Fruit fly (Drosophila melanogaster): Measurements from ENCODE around the gene RhoU.

RhoU gene

DNA sequence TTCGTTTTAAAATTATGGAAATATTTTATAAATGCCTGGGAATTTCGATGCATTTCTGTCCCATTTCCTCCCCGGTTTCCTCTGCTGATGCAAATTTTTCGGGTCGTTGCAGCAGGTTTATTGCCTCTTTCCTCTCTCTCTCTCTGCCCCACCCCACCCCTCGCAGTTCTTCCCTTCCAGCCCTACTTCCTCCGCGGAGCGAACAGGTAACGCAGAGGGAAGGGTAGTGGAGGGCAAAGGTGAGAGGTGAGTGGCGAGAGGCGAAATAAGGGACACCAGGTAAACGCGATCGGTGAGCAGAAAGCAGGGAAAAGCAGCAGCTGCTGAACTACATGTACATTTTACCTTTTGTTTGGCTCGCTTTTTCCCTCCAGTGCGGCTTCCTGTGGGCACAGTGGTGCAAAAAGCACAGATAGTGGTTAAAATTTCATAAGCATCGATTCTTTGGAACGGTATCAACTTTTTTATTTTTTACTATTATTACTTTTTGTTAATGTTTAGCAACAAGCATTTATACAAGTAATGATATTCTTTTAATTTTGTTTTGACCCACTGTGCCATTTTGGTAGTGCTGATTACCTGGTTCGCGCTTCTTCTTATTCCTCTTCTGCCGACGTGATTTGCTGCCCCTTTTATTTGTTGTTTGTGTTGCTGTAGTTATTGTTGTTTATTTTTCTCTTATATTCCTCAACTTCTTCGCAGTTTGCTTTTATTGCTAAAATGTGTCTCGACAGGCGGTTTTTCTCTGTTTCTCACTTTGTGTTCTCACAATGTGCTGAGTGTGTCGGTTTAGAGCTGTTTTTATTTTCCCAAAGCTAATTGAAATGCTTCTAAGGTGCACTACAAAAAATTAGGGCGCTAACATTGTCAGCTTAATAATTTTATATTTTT is 1.9 kb downstream of the RhoU start (continued):
- no peak for TF ChIP-seq MESR4 (GFP tag; optimal IDR thresholded peaks at IDR 0.05)
- peak; percentile 41 for TF ChIP-seq ind (GFP tag; optimal IDR thresholded peaks at IDR 0.05)
- no peak for TF ChIP-seq tio (GFP tag; optimal IDR thresholded peaks at IDR 0.05)
- TF ChIP-seq pnt (GFP tag; optimal IDR thresholded peaks at IDR 0.05), result peak; percentile 36
- no peak for TF ChIP-seq CG16779 (GFP tag; IDR thresholded peaks at IDR 0.05)
- TF ChIP-seq Bteb2 (GFP tag; optimal IDR thresholded peaks at IDR 0.05), result peak; percentile 28
- peak; percentile 53 for TF ChIP-seq Mad (GFP tag; optimal IDR thresholded peaks at IDR 0.05)
- peak; percentile 62 for TF ChIP-seq CG18599 (GFP tag; optimal IDR thresholded peaks at IDR 0.05)
- TF ChIP-seq Med (GFP tag), result peak; percentile 68
- 0 out of 3 replicates have a peak, but pooled peaks have one; percentile 21 for TF ChIP-seq jigr1 (GFP tag; IDR thresholded peaks at IDR 0.05)
- TF ChIP-seq Hey (tag; optimal IDR thresholded peaks at IDR 0.05), result no peak
- TF ChIP-seq CG10654 (GFP tag; optimal IDR thresholded peaks at IDR 0.05), result no peak
- TF ChIP-seq az2 (GFP tag; optimal IDR thresholded peaks at IDR 0.05), result peak; percentile 55
- TF ChIP-seq CG4360 (GFP tag; IDR thresholded peaks at IDR 0.05), result peak; percentile 45; the same call in 1 of the 2 replicates
- peak; percentile 55 for TF ChIP-seq Elba2 (GFP tag; optimal IDR thresholded peaks at IDR 0.05)
- no peak for TF ChIP-seq ftz-f1 (GFP tag; optimal IDR thresholded peaks at IDR 0.05)
- peak; percentile 63 for TF ChIP-seq kni (GFP tag; optimal IDR thresholded peaks at IDR 0.05)
- TF ChIP-seq pros (GFP tag; optimal IDR thresholded peaks at IDR 0.05), result peak; percentile 85
- TF ChIP-seq dmrt11E (tag; optimal IDR thresholded peaks at IDR 0.05), result peak; percentile 83
- TF ChIP-seq CG14441 (GFP tag; IDR thresholded peaks at IDR 0.05), result peak; percentile 63; the same call in 1 of the 2 replicates
- TF ChIP-seq CG11696 (GFP tag; IDR thresholded peaks at IDR 0.05), result peak; percentile 40; the same call in 1 of the 2 replicates
- peak; percentile 60; the same call in 2 of the 3 replicates for TF ChIP-seq CG17361 (GFP tag; IDR thresholded peaks at IDR 0.05)
- no peak; the same call in 1 of the 2 replicates for TF ChIP-seq Gsc (GFP tag; IDR thresholded peaks at IDR 0.05)
- TF ChIP-seq CG3995 (GFP tag; optimal IDR thresholded peaks at IDR 0.05), result no peak
- peak; percentile 48 for TF ChIP-seq lbe (GFP tag; optimal IDR thresholded peaks at IDR 0.05)
- TF ChIP-seq yki (optimal IDR thresholded peaks at IDR 0.05), result no peak
- TF ChIP-seq CG17359 (tag; optimal IDR thresholded peaks at IDR 0.05), result peak; percentile 49
- TF ChIP-seq so (GFP tag; IDR thresholded peaks at IDR 0.05), result 0 out of 3 replicates have a peak, but pooled peaks have one; percentile 46
- peak; percentile 39 for TF ChIP-seq CG18619 (GFP tag; optimal IDR thresholded peaks at IDR 0.05)
- no peak for TF ChIP-seq CG7928 (GFP tag; optimal IDR thresholded peaks at IDR 0.05)
- TF ChIP-seq CG17568 (GFP tag; optimal IDR thresholded peaks at IDR 0.05), result no peak
- no peak for TF ChIP-seq CG5180 (GFP tag; optimal IDR thresholded peaks at IDR 0.05)
- no peak for TF ChIP-seq sima (GFP tag; optimal IDR thresholded peaks at IDR 0.05)
- peak; percentile 57 for TF ChIP-seq CG2678 (tag; optimal IDR thresholded peaks at IDR 0.05)
- peak; percentile 2 for TF ChIP-seq CG8290 (GFP tag; optimal IDR thresholded peaks at IDR 0.05)
- TF ChIP-seq CG8290 (tag; optimal IDR thresholded peaks at IDR 0.05), result no peak
- TF ChIP-seq kah (GFP tag; optimal IDR thresholded peaks at IDR 0.05), result no peak
- TF ChIP-seq CTCF (GFP tag; optimal IDR thresholded peaks at IDR 0.05), result no peak
- no peak for TF ChIP-seq CG14965 (GFP tag; optimal IDR thresholded peaks at IDR 0.05; ENCODE audit: borderline replicate concordance)
- TF ChIP-seq CG11723 (GFP tag; optimal IDR thresholded peaks at IDR 0.05), result peak; percentile 32
- TF ChIP-seq CG14860 (GFP tag; IDR thresholded peaks at IDR 0.05; ENCODE audit: partially characterized antibody), result no peak
- no peak for TF ChIP-seq Tbp (GFP tag; optimal IDR thresholded peaks at IDR 0.05)
- no peak for TF ChIP-seq dimm (GFP tag; IDR thresholded peaks at IDR 0.05)
- TF ChIP-seq ro (GFP tag; IDR thresholded peaks at IDR 0.05), result no peak
- TF ChIP-seq E2f2 (GFP tag; IDR thresholded peaks at IDR 0.05), result peak; percentile 49
- no peak for TF ChIP-seq mld (GFP tag; IDR thresholded peaks at IDR 0.05; ENCODE audit: partially characterized antibody)
- TF ChIP-seq Abd-B (GFP tag; optimal IDR thresholded peaks at IDR 0.05), result peak; percentile 25
- TF ChIP-seq CG5953 (GFP tag; IDR thresholded peaks at IDR 0.05), result no peak
- peak; percentile 69 for TF ChIP-seq CG11504 (tag; optimal IDR thresholded peaks at IDR 0.05)
- peak; percentile 29 for TF ChIP-seq psq (GFP tag; optimal IDR thresholded peaks at IDR 0.05)

Data from whole organism, embryonic.